Worm (Caenorhabditis elegans) whole organism, L4 larva: ENCODE results near the gene srj-40.

ENCODE experiments used
- D1046.2 ChIP-seq: fragments of 200-800 bp; sonication (Bioruptor generic); IDR thresholded peaks from 2 replicates; pipeline ENCODE4 v1.3.6; 2022; ENCODE audit warnings: missing genetic modification characterization, missing compliant biosample characterization
- F26F4.8 ChIP-seq: fragments of 200-800 bp; sonication (Bioruptor generic); conservative IDR thresholded peaks from 2 replicates; pipeline ENCODE4 v1.3.6; 2022; ENCODE audit warnings: missing genetic modification characterization, missing compliant biosample characterization
- R02D3.7 ChIP-seq: fragments of 150-350 bp; sonication (generic microtip); optimal IDR thresholded peaks from 3 replicates; lab custom pipeline; 2014; ENCODE audit warnings: missing biosample characterization, missing genetic modification characterization
- Y5F2A.4 ChIP-seq: fragments of 200-800 bp; sonication (Bioruptor generic); optimal IDR thresholded peaks from 2 replicates; lab custom pipeline; 2018; ENCODE audit warnings: mild to moderate bottlenecking, missing genetic modification characterization, missing compliant biosample characterization
- Y75B8A.6 ChIP-seq: fragments of 200-800 bp; sonication (Bioruptor generic); IDR thresholded peaks from 2 replicates; pipeline ENCODE4 v1.3.6; 2022; ENCODE audit warnings: missing genetic modification reagents, missing genetic modification characterization, missing compliant biosample characterization
- ceh-62 ChIP-seq: sonication (generic microtip); optimal IDR thresholded peaks from 2 replicates; lab custom pipeline; 2017; ENCODE audit warnings: missing biosample characterization, missing genetic modification characterization
- ceh-82 ChIP-seq: sonication (generic microtip); optimal IDR thresholded peaks from 2 replicates; lab custom pipeline; 2017; ENCODE audit warnings: missing biosample characterization, missing genetic modification characterization
- cey-2 ChIP-seq: sonication (generic microtip); optimal IDR thresholded peaks from 3 replicates; lab custom pipeline; 2017; ENCODE audit warnings: missing genetic modification characterization, mild to moderate bottlenecking, missing compliant biosample characterization, antibody characterized with exemption, borderline replicate concordance; ENCODE audit not compliant: insufficient read depth
- ctbp-1 ChIP-seq: fragments of 200-800 bp; sonication (Bioruptor generic); IDR thresholded peaks from 2 replicates; pipeline ENCODE4 v1.3.6; 2022; ENCODE audit warnings: missing genetic modification reagents, missing genetic modification characterization, missing compliant biosample characterization
- daf-8 ChIP-seq: fragments of 200-800 bp; sonication (Bioruptor generic); IDR thresholded peaks from 2 replicates; pipeline ENCODE4 v1.3.6; 2022; ENCODE audit warnings: missing genetic modification characterization, missing compliant biosample characterization
- dpl-1 ChIP-seq: fragments of 150-350 bp; optimal IDR thresholded peaks from 2 replicates; lab custom pipeline; 2014; ENCODE audit warnings: missing biosample characterization, missing genetic modification reagents, missing genetic modification characterization
- dve-1 ChIP-seq: sonication (generic microtip); optimal IDR thresholded peaks from 2 replicates; lab custom pipeline; 2017; ENCODE audit warnings: antibody characterized with exemption, mild to moderate bottlenecking, missing genetic modification characterization, missing compliant biosample characterization; ENCODE audit not compliant: insufficient read depth
- egl-43 ChIP-seq: fragments of 200-800 bp; sonication (Bioruptor generic); IDR thresholded peaks from 2 replicates; pipeline ENCODE4 v1.3.6; 2022; ENCODE audit warnings: missing genetic modification reagents, missing genetic modification characterization, missing compliant biosample characterization
- fkh-10 ChIP-seq: fragments of 150-350 bp; optimal IDR thresholded peaks from 2 replicates; lab custom pipeline; 2014; ENCODE audit warnings: missing biosample characterization, missing genetic modification reagents, missing genetic modification characterization
- fos-1 ChIP-seq: fragments of 150-350 bp; optimal IDR thresholded peaks from 2 replicates; lab custom pipeline; 2014; ENCODE audit warnings: missing biosample characterization, missing genetic modification characterization
- hlh-11 ChIP-seq: fragments of 200-800 bp; sonication (Bioruptor generic); optimal IDR thresholded peaks from 2 replicates; lab custom pipeline; 2018; ENCODE audit warnings: mild to moderate bottlenecking, missing genetic modification characterization, missing compliant biosample characterization
- jun-1 ChIP-seq: fragments of 150-350 bp; optimal IDR thresholded peaks from 2 replicates; lab custom pipeline; 2014; ENCODE audit warnings: missing biosample characterization, missing genetic modification reagents, missing genetic modification characterization
- lim-7 ChIP-seq: fragments of 200-800 bp; sonication (Bioruptor generic); IDR thresholded peaks from 2 replicates; pipeline ENCODE4 v1.3.6; 2022; ENCODE audit warnings: missing genetic modification characterization, missing compliant biosample characterization
- lin-39 ChIP-seq: fragments of 150-350 bp; optimal IDR thresholded peaks from 2 replicates; lab custom pipeline; 2014; ENCODE audit warnings: missing biosample characterization, missing genetic modification reagents, missing genetic modification characterization
- lsy-2 ChIP-seq, 2 experiments: fragments of 150-350 bp in 1 of 2; sonication (generic microtip) in 1 of 2; optimal IDR thresholded peaks; 2 replicates each; lab custom pipeline; 2014 to 2017; ENCODE audit warnings: missing biosample characterization in 2 of 2, missing genetic modification characterization in 2 of 2
- mdl-1 ChIP-seq, 2 experiments: fragments of 150-350 bp in 1 of 2; sonication (generic microtip) in 1 of 2; optimal IDR thresholded peaks; 2 replicates each; lab custom pipeline; 2014 to 2017; ENCODE audit warnings: missing biosample characterization in 2 of 2, missing genetic modification characterization in 2 of 2
- mep-1 ChIP-seq: fragments of 150-350 bp; sonication (generic microtip); optimal IDR thresholded peaks from 3 replicates; lab custom pipeline; 2014; ENCODE audit warnings: missing biosample characterization, missing genetic modification characterization
- nhr-10 ChIP-seq: fragments of 150-350 bp; optimal IDR thresholded peaks from 2 replicates; lab custom pipeline; 2014; ENCODE audit warnings: missing biosample characterization, missing genetic modification characterization
- nhr-11 ChIP-seq: fragments of 150-350 bp; optimal IDR thresholded peaks from 2 replicates; lab custom pipeline; 2014; ENCODE audit warnings: missing biosample characterization, missing genetic modification characterization
- nhr-111 ChIP-seq: fragments of 200-800 bp; sonication (Bioruptor generic); optimal IDR thresholded peaks from 2 replicates; lab custom pipeline; 2018; ENCODE audit warnings: mild to moderate bottlenecking, missing genetic modification characterization, missing compliant biosample characterization
- nhr-25 ChIP-seq: sonication (generic microtip); optimal IDR thresholded peaks from 2 replicates; lab custom pipeline; 2017; ENCODE audit warnings: missing genetic modification characterization, mild to moderate bottlenecking, missing compliant biosample characterization, antibody characterized with exemption, moderate library complexity, borderline replicate concordance; ENCODE audit not compliant: insufficient read depth
- nhr-41 ChIP-seq: fragments of 200-800 bp; sonication (Bioruptor generic); IDR thresholded peaks from 2 replicates; pipeline ENCODE4 v1.3.6; 2022; ENCODE audit warnings: missing genetic modification reagents, missing genetic modification characterization, missing compliant biosample characterization
- nhr-42 ChIP-seq: fragments of 200-800 bp; sonication (Bioruptor generic); IDR thresholded peaks from 2 replicates; pipeline ENCODE4 v1.3.6; 2022; ENCODE audit warnings: missing genetic modification characterization, missing compliant biosample characterization
- nhr-77 ChIP-seq: fragments of 150-350 bp; optimal IDR thresholded peaks from 2 replicates; lab custom pipeline; 2014; ENCODE audit warnings: missing biosample characterization, missing genetic modification characterization
- pha-4 ChIP-seq, 2 experiments: fragments of 150-350 bp in 1 of 2; fragments of 200-800 bp in 1 of 2; sonication (Bioruptor generic) in 1 of 2; IDR thresholded peaks in 1 of 2; optimal IDR thresholded peaks in 1 of 2; 2 replicates each; pipeline versions ENCODE4 v1.3.6 to Lab custom; 2014 to 2022; ENCODE audit warnings: missing genetic modification characterization in 2 of 2, missing genetic modification reagents in 2 of 2, missing biosample characterization in 1 of 2, missing compliant biosample characterization in 1 of 2
- pqm-1 ChIP-seq: sonication (generic microtip); optimal IDR thresholded peaks from 2 replicates; lab custom pipeline; 2017; ENCODE audit warnings: missing biosample characterization, missing genetic modification characterization
- set-16 ChIP-seq: fragments of 200-800 bp; sonication (Bioruptor generic); IDR thresholded peaks from 2 replicates; pipeline ENCODE4 v1.3.6; 2022; ENCODE audit warnings: missing genetic modification reagents, missing genetic modification characterization, missing compliant biosample characterization
- skn-1 ChIP-seq: fragments of 150-350 bp; optimal IDR thresholded peaks from 2 replicates; lab custom pipeline; 2014; ENCODE audit warnings: missing biosample characterization, missing genetic modification characterization
- tag-97 ChIP-seq: fragments of 200-800 bp; sonication (Bioruptor generic); IDR thresholded peaks from 2 replicates; pipeline ENCODE4 v1.3.6; 2022; ENCODE audit warnings: missing genetic modification characterization, missing compliant biosample characterization
- vab-7 ChIP-seq: fragments of 200-800 bp; sonication (Bioruptor generic); IDR thresholded peaks from 2 replicates; pipeline ENCODE4 v1.3.6; 2022; ENCODE audit warnings: missing genetic modification reagents, missing genetic modification characterization, missing compliant biosample characterization
- zfp-2 ChIP-seq: sonication (generic microtip); optimal IDR thresholded peaks from 2 replicates; lab custom pipeline; 2016; ENCODE audit warnings: mild to moderate bottlenecking, missing genetic modification characterization, missing compliant biosample characterization
- zip-11 ChIP-seq: fragments of 200-800 bp; sonication (Bioruptor generic); IDR thresholded peaks from 2 replicates; pipeline ENCODE4 v1.3.6; 2022; ENCODE audit warnings: missing genetic modification characterization, missing compliant biosample characterization

srj-40 gene

DNA sequence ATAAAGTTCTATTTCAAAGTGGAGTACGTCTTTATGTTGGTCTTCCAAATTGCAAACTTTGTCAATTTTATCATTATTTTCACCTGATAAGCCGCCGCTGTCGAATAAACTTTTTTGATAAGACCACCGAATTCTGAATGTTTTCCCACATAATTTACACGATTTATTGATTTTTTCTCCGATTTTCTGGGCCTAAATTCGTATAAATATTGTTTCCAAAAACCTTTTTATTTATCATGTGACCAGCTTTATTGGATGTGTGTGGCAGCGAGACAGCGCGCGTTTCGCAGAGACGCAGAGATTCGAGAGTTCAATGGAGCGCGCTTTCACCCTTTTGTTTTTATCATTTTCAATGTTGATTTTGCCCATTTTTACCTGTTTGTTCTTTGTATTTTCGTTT is 41.4 kb downstream of the srj-40 start (continued):
- TF ChIP-seq Y75B8A.6 (GFP tag; lab: Robert Waterston, UW) (no peak), egl-43 (GFP tag; lab: Robert Waterston, UW) (no peak), ctbp-1 (GFP tag; lab: Robert Waterston, UW) (0 out of 2 replicates have a peak, but pooled peaks have one; percentile 20), ceh-82 (tag; lab: Kevin White, UChicago) (no peak), Y5F2A.4 (GFP tag; lab: Kevin White, UChicago) (no peak), mep-1 (peak; percentile 82), daf-8 (GFP tag; lab: Robert Waterston, UW) (no peak), jun-1 (tag; lab: Kevin White, UChicago) (no peak), D1046.2 (no peak), nhr-41 (GFP tag; lab: Robert Waterston, UW) (no peak), F26F4.8 (GFP tag; lab: Robert Waterston, UW) (no peak), nhr-10 (tag; lab: Kevin White, UChicago) (no peak), dpl-1 (GFP tag; lab: Kevin White, UChicago) (peak; percentile 68), lsy-2 (tag; optimal IDR thresholded peaks at IDR 0.05; lab: Kevin White, UChicago) (peak in 1 of 2 experiments; percentile 87), nhr-111 (no peak), cey-2 (tag; lab: Kevin White, UChicago) (no peak), tag-97 (no peak), ceh-62 (tag; lab: Kevin White, UChicago) (no peak), zfp-2 (tag; lab: Kevin White, UChicago) (no peak), fkh-10 (peak; percentile 18), zip-11 (GFP tag; lab: Robert Waterston, UW) (no peak), nhr-77 (tag; lab: Kevin White, UChicago) (peak; percentile 59), nhr-25 (no peak), nhr-11 (tag; lab: Kevin White, UChicago) (peak; percentile 64), pha-4 (GFP tag; IDR thresholded peaks at IDR 0.05; lab: Robert Waterston, UW) (peak; percentile 27; the same call in 1 of the 2 replicates), pha-4 (tag; optimal IDR thresholded peaks at IDR 0.05; lab: Kevin White, UChicago) (peak; percentile 29), skn-1 (no peak), vab-7 (GFP tag; lab: Robert Waterston, UW) (no peak)

DNA sequence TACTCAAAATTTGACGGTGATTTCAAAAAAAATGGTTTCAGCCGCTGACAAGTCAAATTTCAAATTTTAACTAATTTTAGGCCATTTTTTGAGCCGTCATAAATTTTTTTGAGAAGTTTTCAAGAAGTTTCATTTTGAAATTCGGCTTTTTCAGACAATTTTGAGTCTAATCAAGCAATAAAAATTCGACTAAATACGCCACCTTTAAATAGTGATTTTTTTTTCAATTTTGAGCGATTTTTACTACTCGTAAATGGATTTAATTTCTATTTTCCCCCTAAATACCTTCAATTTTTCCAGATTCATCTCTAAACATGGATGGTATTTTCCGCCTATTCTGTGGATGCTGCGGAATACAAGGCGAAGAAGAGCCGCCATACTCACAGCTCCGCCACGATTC is 42.5 kb downstream of the srj-40 start, which contains the start of gene Y45G5AL.1:
Gene Y45G5AL.1, plus strand, starts transcription at position 301 of the 400 bp plus-strand sequence.
- no peak for TF ChIP-seq R02D3.7 (tag; lab: Kevin White, UChicago)
- TF ChIP-seq lim-7 (GFP tag; lab: Robert Waterston, UW): no peak
- no peak for TF ChIP-seq dpl-1 (GFP tag; lab: Kevin White, UChicago)

DNA sequence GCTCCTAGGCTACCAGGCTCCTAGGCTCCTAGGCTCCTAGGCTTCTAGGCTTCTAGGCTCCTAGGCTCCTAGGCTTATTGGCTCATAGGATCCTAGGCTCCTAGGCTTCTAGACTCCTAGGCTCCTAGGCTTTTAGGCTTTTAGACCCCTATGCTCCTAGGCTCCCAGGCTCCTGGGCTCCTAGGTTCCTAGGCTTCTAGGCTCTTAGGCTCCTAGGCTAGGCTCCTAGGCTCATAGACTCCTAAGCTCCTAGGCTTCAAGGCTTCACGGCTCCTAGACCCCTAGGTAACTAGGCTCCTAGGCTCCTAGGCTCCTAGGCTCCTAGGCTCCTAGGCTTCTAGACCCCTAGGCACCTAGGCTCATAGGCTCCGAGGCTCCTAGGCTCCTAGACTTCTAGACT is 49.7 kb downstream of the srj-40 start:
- peak; percentile 57 for TF ChIP-seq set-16 (GFP tag; lab: Robert Waterston, UW)
- no peak for TF ChIP-seq fos-1 (tag; lab: Kevin White, UChicago)

- TF ChIP-seq pqm-1 (tag; lab: Kevin White, UChicago) (no peak), mdl-1 (tag; optimal IDR thresholded peaks at IDR 0.05; lab: Kevin White, UChicago) (no peak), nhr-42 (no peak), dve-1 (no peak), lin-39 (no peak), skn-1 (no peak), hlh-11 (tag; lab: Kevin White, UChicago) (no peak)
Measured at ce11 chrV:4152200-4152599, 50.5 kb downstream of the srj-40 start, which contains the start of gene Y45G5AM.6. Y45G5AM.6 (minus strand) TSS chrV:4152300.
